Fruit fly (Drosophila melanogaster) whole organism, embryonic: ENCODE results near the gene Tsp96F.
A peak's percentile ranks its signal among the peaks of the same experiment; 100 is the strongest.

Source experiments
- Abd-B ChIP-seq: fragments of 200-800 bp; sonication (Bioruptor generic); optimal IDR thresholded peaks from 2 replicates; lab custom pipeline; 2018; ENCODE audit warnings: missing biosample characterization, mild to moderate bottlenecking, missing genetic modification characterization, moderate library complexity
- Aef1 ChIP-seq: fragments of 200-800 bp; sonication (Bioruptor generic); IDR thresholded peaks from 3 replicates; pipeline ENCODE4 v1.3.6; 2022; ENCODE audit warnings: missing biosample characterization, missing genetic modification characterization
- Atf3 ChIP-seq: fragments of 200-800 bp; sonication (Bioruptor generic); optimal IDR thresholded peaks from 3 replicates; lab custom pipeline; 2016; ENCODE audit warnings: missing biosample characterization, missing genetic modification characterization
- B-H1 ChIP-seq: fragments of 200-800 bp; sonication (Bioruptor generic); IDR thresholded peaks from 3 replicates; pipeline ENCODE4 v1.3.6; 2022; ENCODE audit warnings: missing biosample characterization, missing genetic modification characterization
- B-H2 ChIP-seq: fragments of 200-800 bp; sonication (Bioruptor generic); optimal IDR thresholded peaks from 2 replicates; lab custom pipeline; 2018; ENCODE audit warnings: missing biosample characterization, mild to moderate bottlenecking, missing genetic modification characterization
- Blimp-1 ChIP-seq: fragments of 200-800 bp; sonication (Bioruptor generic); optimal IDR thresholded peaks from 3 replicates; lab custom pipeline; 2018; ENCODE audit warnings: missing biosample characterization, missing genetic modification characterization, mild to moderate bottlenecking, moderate library complexity, missing genetic modification reagents
- CG10209 ChIP-seq: fragments of 200-800 bp; sonication (Bioruptor generic); optimal IDR thresholded peaks from 3 replicates; lab custom pipeline; 2017; ENCODE audit warnings: missing biosample characterization, mild to moderate bottlenecking, missing genetic modification characterization, missing genetic modification reagents
- CG10321 ChIP-seq: fragments of 200-800 bp; sonication (Bioruptor generic); IDR thresholded peaks from 2 replicates; pipeline ENCODE4 v1.3.6; 2022; ENCODE audit warnings: missing biosample characterization, missing genetic modification characterization
- CG10543 ChIP-seq: fragments of 200-800 bp; sonication (Bioruptor generic); optimal IDR thresholded peaks from 3 replicates; lab custom pipeline; 2017; ENCODE audit warnings: missing biosample characterization, mild to moderate bottlenecking, missing genetic modification characterization, moderate library complexity
- CG10959 ChIP-seq: fragments of 200-800 bp; sonication (Bioruptor generic); IDR thresholded peaks from 2 replicates; pipeline ENCODE4 v1.3.6; 2022; ENCODE audit warnings: missing biosample characterization, missing genetic modification characterization
- CG11093 ChIP-seq: fragments of 200-800 bp; sonication (Bioruptor generic); IDR thresholded peaks from 3 replicates; pipeline ENCODE4 v1.3.6; 2022; ENCODE audit warnings: missing biosample characterization, missing genetic modification characterization
- CG14050 ChIP-seq: fragments of 200-800 bp; sonication (Bioruptor generic); IDR thresholded peaks from 3 replicates; pipeline ENCODE4 v1.3.6; 2022; ENCODE audit warnings: missing biosample characterization, missing genetic modification characterization
- CG15696 ChIP-seq: fragments of 200-800 bp; sonication (Bioruptor generic); optimal IDR thresholded peaks from 2 replicates; lab custom pipeline; 2019; ENCODE audit warnings: missing biosample characterization, mild to moderate bottlenecking, missing genetic modification characterization, moderate library complexity
- CG17186 ChIP-seq: fragments of 200-800 bp; sonication (Bioruptor generic); optimal IDR thresholded peaks from 3 replicates; lab custom pipeline; 2017; ENCODE audit warnings: missing biosample characterization, missing genetic modification reagents, missing genetic modification characterization
- CG17802 ChIP-seq: fragments of 200-800 bp; sonication (Bioruptor generic); optimal IDR thresholded peaks from 2 replicates; lab custom pipeline; 2018; ENCODE audit warnings: missing biosample characterization, mild to moderate bottlenecking, missing genetic modification characterization, moderate library complexity
- CG18011 ChIP-seq: fragments of 200-800 bp; sonication (Bioruptor generic); optimal IDR thresholded peaks from 2 replicates; lab custom pipeline; 2017; ENCODE audit warnings: missing biosample characterization, missing genetic modification characterization, mild to moderate bottlenecking, moderate library complexity, missing genotype
- CG18619 ChIP-seq: fragments of 200-800 bp; sonication (Bioruptor generic); optimal IDR thresholded peaks from 3 replicates; lab custom pipeline; 2017; ENCODE audit warnings: missing biosample characterization, mild to moderate bottlenecking, missing genetic modification characterization
- CG34224 ChIP-seq: fragments of 200-800 bp; sonication (Bioruptor generic); IDR thresholded peaks from 3 replicates; pipeline ENCODE4 v1.3.6; 2022; ENCODE audit warnings: missing biosample characterization, missing genetic modification characterization; ENCODE audit not compliant: partially characterized antibody
- CG34422 ChIP-seq: fragments of 200-800 bp; sonication (Bioruptor generic); IDR thresholded peaks from 3 replicates; pipeline ENCODE4 v1.3.6; 2022; ENCODE audit warnings: missing biosample characterization, missing genetic modification characterization
- CG4707 ChIP-seq: fragments of 200-800 bp; sonication (Bioruptor generic); optimal IDR thresholded peaks from 2 replicates; lab custom pipeline; 2018; ENCODE audit warnings: missing biosample characterization, mild to moderate bottlenecking, missing genetic modification characterization, moderate library complexity
- CG6683 ChIP-seq: fragments of 200-800 bp; sonication (Bioruptor generic); optimal IDR thresholded peaks from 2 replicates; lab custom pipeline; 2017; ENCODE audit warnings: missing biosample characterization, mild to moderate bottlenecking, missing genetic modification characterization, missing genetic modification reagents
- CG7271 ChIP-seq: fragments of 200-800 bp; sonication (Bioruptor generic); optimal IDR thresholded peaks from 2 replicates; lab custom pipeline; 2018; ENCODE audit warnings: missing biosample characterization, mild to moderate bottlenecking, missing genetic modification characterization, moderate library complexity
- Chrac-16 ChIP-seq: fragments of 200-800 bp; sonication (Bioruptor generic); optimal IDR thresholded peaks from 3 replicates; lab custom pipeline; 2016; ENCODE audit warnings: missing biosample characterization, missing genetic modification characterization
- CoRest ChIP-seq: fragments of 200-800 bp; sonication (Bioruptor generic); optimal IDR thresholded peaks from 3 replicates; lab custom pipeline; 2018; ENCODE audit warnings: missing biosample characterization, mild to moderate bottlenecking, missing genetic modification characterization, moderate library complexity
- Deaf1 ChIP-seq: fragments of 200-800 bp; optimal IDR thresholded peaks from 3 replicates; lab custom pipeline; 2019; ENCODE audit warnings: missing biosample characterization, mild to moderate bottlenecking, missing genetic modification characterization, moderate library complexity
- Ets65A ChIP-seq: fragments of 200-800 bp; sonication (Bioruptor generic); peaks from one replicate; lab custom pipeline; 2016; ENCODE audit warnings: missing biosample characterization, missing genetic modification characterization
- Fer3 ChIP-seq: fragments of 200-800 bp; sonication (Bioruptor generic); optimal IDR thresholded peaks from 2 replicates; lab custom pipeline; 2018; ENCODE audit warnings: missing biosample characterization, mild to moderate bottlenecking, missing genetic modification characterization, moderate library complexity
- Myb ChIP-seq: fragments of 200-800 bp; sonication (Bioruptor generic); optimal IDR thresholded peaks from 2 replicates; lab custom pipeline; 2016; ENCODE audit warnings: missing biosample characterization, missing genetic modification characterization
- Nf-YC ChIP-seq: fragments of 200-800 bp; optimal IDR thresholded peaks from 3 replicates; lab custom pipeline; 2019; ENCODE audit warnings: missing biosample characterization, mild to moderate bottlenecking, missing genetic modification characterization, moderate library complexity
- Poxn ChIP-seq: fragments of 200-800 bp; sonication (Bioruptor generic); IDR thresholded peaks from 2 replicates; pipeline ENCODE4 v1.3.6; 2022; ENCODE audit warnings: missing biosample characterization, missing genetic modification characterization
- Side ChIP-seq: fragments of 200-800 bp; sonication (Bioruptor generic); optimal IDR thresholded peaks from 2 replicates; lab custom pipeline; 2016; ENCODE audit warnings: missing biosample characterization, missing genetic modification characterization
- Taf1 ChIP-seq: fragments of 200-800 bp; sonication (Bioruptor generic); IDR thresholded peaks from 2 replicates; pipeline ENCODE4 v1.3.6; 2022; ENCODE audit warnings: missing biosample characterization, missing genetic modification characterization
- Xrp1 ChIP-seq: fragments of 200-800 bp; sonication (Bioruptor generic); IDR thresholded peaks from 2 replicates; pipeline ENCODE4 v1.3.6; 2022; ENCODE audit warnings: missing biosample characterization, missing genetic modification characterization
- ap ChIP-seq: fragments of 200-800 bp; sonication (Bioruptor generic); IDR thresholded peaks from 2 replicates; pipeline ENCODE4 v1.3.6; 2022; ENCODE audit warnings: missing biosample characterization, missing genetic modification characterization
- bab2 ChIP-seq: fragments of 200-800 bp; sonication (Bioruptor generic); optimal IDR thresholded peaks from 2 replicates; lab custom pipeline; 2016; ENCODE audit warnings: missing biosample characterization, missing genetic modification characterization
- bbx ChIP-seq: fragments of 200-800 bp; sonication (Bioruptor generic); IDR thresholded peaks from 2 replicates; pipeline ENCODE4 v1.3.6; 2022; ENCODE audit warnings: missing biosample characterization, missing genetic modification characterization; ENCODE audit not compliant: partially characterized antibody
- corto ChIP-seq: fragments of 200-800 bp; sonication (Bioruptor generic); optimal IDR thresholded peaks from 2 replicates; lab custom pipeline; 2016; ENCODE audit warnings: missing biosample characterization, mild to moderate bottlenecking, missing genetic modification characterization, moderate library complexity
- danr ChIP-seq: fragments of 200-800 bp; sonication (Bioruptor generic); IDR thresholded peaks from 2 replicates; pipeline ENCODE4 v1.3.6; 2022; ENCODE audit warnings: missing biosample characterization, missing genetic modification characterization
- emc ChIP-seq: fragments of 200-800 bp; sonication (Bioruptor generic); optimal IDR thresholded peaks from 2 replicates; lab custom pipeline; 2016; ENCODE audit warnings: missing biosample characterization, missing genetic modification characterization
- fd96Cb ChIP-seq: fragments of 200-800 bp; sonication (Bioruptor generic); optimal IDR thresholded peaks from 2 replicates; lab custom pipeline; 2018; ENCODE audit warnings: missing biosample characterization, mild to moderate bottlenecking, missing genetic modification characterization, moderate library complexity
- gce ChIP-seq: fragments of 200-800 bp; sonication (Bioruptor generic); IDR thresholded peaks from 3 replicates; pipeline ENCODE4 v1.3.6; 2022; ENCODE audit warnings: missing biosample characterization, missing genetic modification characterization
- her ChIP-seq: fragments of 200-800 bp; sonication (Bioruptor generic); optimal IDR thresholded peaks from 2 replicates; lab custom pipeline; 2016; ENCODE audit warnings: missing biosample characterization, missing genetic modification characterization
- hkb ChIP-seq, 2 experiments: fragments of 200-800 bp in 1 of 2; fragments of >200 bp in 1 of 2; sonication (Bioruptor generic) in 1 of 2; IDR thresholded peaks in 1 of 2; optimal IDR thresholded peaks in 1 of 2; 2 replicates each; pipeline versions ENCODE4 v1.3.6 to Lab custom; 2017 to 2022; ENCODE audit warnings: missing biosample characterization in 1 of 2, missing genetic modification characterization in 1 of 2
- maf-S ChIP-seq: fragments of 200-800 bp; sonication (Bioruptor generic); optimal IDR thresholded peaks from 2 replicates; lab custom pipeline; 2016; ENCODE audit warnings: missing biosample characterization, missing genetic modification characterization
- psq ChIP-seq: fragments of 200-800 bp; sonication (Bioruptor generic); optimal IDR thresholded peaks from 2 replicates; lab custom pipeline; 2017; ENCODE audit warnings: missing biosample characterization, missing genetic modification characterization
- ro ChIP-seq: fragments of 200-800 bp; sonication (Bioruptor generic); IDR thresholded peaks from 2 replicates; pipeline ENCODE4 v1.3.6; 2022; ENCODE audit warnings: missing biosample characterization, missing genetic modification characterization
- slbo ChIP-seq: fragments of 200-800 bp; sonication (Bioruptor generic); IDR thresholded peaks from 2 replicates; pipeline ENCODE4 v1.3.6; 2022; ENCODE audit warnings: missing biosample characterization, missing genetic modification characterization
- ttk ChIP-seq: fragments of 200-800 bp; sonication (Bioruptor generic); IDR thresholded peaks from 2 replicates; pipeline ENCODE4 v2.1.2; 2022; ENCODE audit warnings: missing biosample characterization, missing genetic modification characterization
- wdn ChIP-seq: fragments of 200-800 bp; sonication (Bioruptor generic); IDR thresholded peaks from 2 replicates; pipeline ENCODE4 v1.3.6; 2022; ENCODE audit warnings: missing biosample characterization, missing genetic modification characterization
- zen ChIP-seq: fragments of 200-800 bp; sonication (Bioruptor generic); optimal IDR thresholded peaks from 3 replicates; lab custom pipeline; 2018; ENCODE audit warnings: missing biosample characterization, mild to moderate bottlenecking, missing genetic modification characterization, moderate library complexity

The Tsp96F gene

DNA sequence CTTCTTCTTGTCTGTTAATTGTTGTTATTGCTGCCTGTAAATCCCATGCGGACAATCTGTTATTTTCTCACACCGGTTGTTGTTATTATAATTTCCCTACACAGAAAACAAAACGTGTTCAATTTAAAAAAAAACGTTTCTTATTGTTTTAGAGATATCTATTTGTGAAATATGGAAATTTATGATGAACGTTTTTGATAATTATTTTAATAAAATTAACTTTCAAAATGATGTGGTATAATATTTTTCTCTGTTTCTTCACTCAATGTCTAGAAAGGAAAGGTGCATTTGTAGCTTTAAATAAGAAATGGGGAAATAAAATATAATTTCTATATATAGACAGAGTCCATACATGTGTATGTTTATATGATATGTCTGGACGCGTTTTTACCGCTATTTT, 3.1 kb upstream of the Tsp96F start (continued):
- TF ChIP-seq B-H2 (GFP tag; lab: Kevin White, UChicago) (no peak), fd96Cb (tag; lab: Kevin White, UChicago) (peak; percentile 83), Abd-B (GFP tag; lab: Kevin White, UChicago) (no peak), Taf1 (no peak), Side (GFP tag; lab: Kevin White, UChicago) (no peak), ro (no peak), ap (GFP tag; lab: Robert Waterston, UW) (peak; percentile 54; the same call in 1 of the 2 replicates), psq (GFP tag; lab: Kevin White, UChicago) (no peak), B-H1 (GFP tag; lab: Robert Waterston, UW) (peak; percentile 41; the same call in 2 of the 3 replicates), Ets65A (GFP tag; lab: Kevin White, UChicago) (no peak), CG14050 (peak; percentile 12; the same call in 1 of the 3 replicates), CG10321 (0 out of 2 replicates have a peak, but pooled peaks have one; percentile 9), CG10959 (GFP tag; lab: Robert Waterston, UW) (peak; percentile 39; the same call in 1 of the 2 replicates), CG18619 (peak; percentile 32), CoRest (tag; lab: Kevin White, UChicago) (peak; percentile 77), Poxn (GFP tag; lab: Robert Waterston, UW) (no peak), maf-S (GFP tag; lab: Kevin White, UChicago) (no peak), CG6683 (GFP tag; lab: Kevin White, UChicago) (no peak), wdn (GFP tag; lab: Robert Waterston, UW) (no peak), Atf3 (GFP tag; lab: Kevin White, UChicago) (no peak), CG10543 (GFP tag; lab: Kevin White, UChicago) (no peak), danr (no peak), CG17186 (GFP tag; lab: Kevin White, UChicago) (no peak), emc (GFP tag; lab: Kevin White, UChicago) (no peak), slbo (GFP tag; lab: Robert Waterston, UW) (peak; percentile 22; the same call in 1 of the 2 replicates), CG7271 (tag; lab: Kevin White, UChicago) (peak; percentile 51), Aef1 (GFP tag; lab: Robert Waterston, UW) (no peak), bbx (GFP tag; lab: Robert Waterston, UW) (no peak), CG18011 (no peak), Fer3 (tag; lab: Kevin White, UChicago) (peak; percentile 54), corto (GFP tag; lab: Kevin White, UChicago) (no peak), bab2 (GFP tag; lab: Kevin White, UChicago) (peak; percentile 1), CG34422 (no peak), gce (peak; percentile 45; the same call in 1 of the 3 replicates), Deaf1 (tag; lab: Kevin White, UChicago) (peak; percentile 38), CG10209 (peak; percentile 44), CG4707 (peak; percentile 4), Myb (GFP tag; lab: Kevin White, UChicago) (no peak), her (no peak), Xrp1 (peak; percentile 78), CG17802 (tag; lab: Kevin White, UChicago) (no peak), CG15696 (tag; lab: Kevin White, UChicago) (peak; percentile 41), Chrac-16 (peak; percentile 44), zen (tag; lab: Kevin White, UChicago) (peak; percentile 18), CG34224 (no peak), CG11093 (GFP tag; lab: Robert Waterston, UW) (peak; percentile 42; the same call in 1 of the 3 replicates), Blimp-1 (peak; percentile 88), Nf-YC (tag; lab: Kevin White, UChicago) (peak; percentile 13), ttk (GFP tag; lab: Robert Waterston, UW) (peak; percentile 49; the same call in 1 of the 2 replicates), hkb (optimal IDR thresholded peaks at IDR 0.05; lab: Kevin White, UChicago) (no peak), hkb (GFP tag; IDR thresholded peaks at IDR 0.05; lab: Robert Waterston, UW) (peak; percentile 52; the same call in 1 of the 2 replicates)
